Worm (Caenorhabditis elegans): ENCODE measurements around the gene C26B9.5.

DNA sequence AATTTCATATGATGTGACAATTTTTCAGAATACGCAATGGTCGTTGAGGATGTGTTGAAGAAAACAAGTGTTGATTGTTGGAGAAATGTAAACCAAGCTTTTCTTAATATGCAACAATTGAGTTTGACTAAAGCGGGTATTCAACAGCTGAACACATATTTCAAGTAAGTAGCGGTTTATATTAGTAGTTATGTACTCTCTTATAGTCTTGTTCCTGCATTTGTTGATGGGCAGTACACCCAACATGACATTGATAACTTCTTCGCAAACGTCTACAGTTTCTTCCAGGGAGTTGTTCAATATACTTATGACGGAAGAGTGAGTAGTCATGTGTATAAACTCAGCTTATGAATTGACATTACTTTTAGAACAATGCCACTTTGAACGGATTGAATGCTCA lies 1.5 kb downstream of the C26B9.5 start:
- TF ChIP-seq unc-39 (tag; optimal IDR thresholded peaks at IDR 0.05) = no peak
- no peak for TF ChIP-seq mep-1 (tag; optimal IDR thresholded peaks at IDR 0.05)
- no peak for TF ChIP-seq blmp-1 (tag; optimal IDR thresholded peaks at IDR 0.05)
- TF ChIP-seq nhr-76 (tag; optimal IDR thresholded peaks at IDR 0.05) = no peak
- no peak for TF ChIP-seq unc-62 (GFP tag; optimal IDR thresholded peaks at IDR 0.05)
- TF ChIP-seq mls-2 (tag; optimal IDR thresholded peaks at IDR 0.05) = no peak
- no peak for TF ChIP-seq lin-13 (tag; optimal IDR thresholded peaks at IDR 0.05)
- no peak for TF ChIP-seq flh-1 (GFP tag; optimal IDR thresholded peaks at IDR 0.05)
- no peak for TF ChIP-seq elt-3 (tag; optimal IDR thresholded peaks at IDR 0.05)
- no peak for TF ChIP-seq ztf-11 (tag; optimal IDR thresholded peaks at IDR 0.05)
- TF ChIP-seq lsy-2 (tag; optimal IDR thresholded peaks at IDR 0.05) = no peak
- no peak for TF ChIP-seq tbx-8 (GFP tag; optimal IDR thresholded peaks at IDR 0.05)
- TF ChIP-seq snpc-4 (tag; optimal IDR thresholded peaks at IDR 0.05) = no peak
- TF ChIP-seq pha-4 (tag; optimal IDR thresholded peaks at IDR 0.05) = no peak
